Worm (Caenorhabditis elegans) whole organism, dauer: ENCODE results near the gene C03A7.2.

Experiments
- unc-62 ChIP-seq: sonication (generic microtip); optimal IDR thresholded peaks from 2 replicates; lab custom pipeline; 2017; ENCODE audit warnings: missing biosample characterization, missing genetic modification reagents, missing genetic modification characterization

C03A7.2 gene

DNA sequence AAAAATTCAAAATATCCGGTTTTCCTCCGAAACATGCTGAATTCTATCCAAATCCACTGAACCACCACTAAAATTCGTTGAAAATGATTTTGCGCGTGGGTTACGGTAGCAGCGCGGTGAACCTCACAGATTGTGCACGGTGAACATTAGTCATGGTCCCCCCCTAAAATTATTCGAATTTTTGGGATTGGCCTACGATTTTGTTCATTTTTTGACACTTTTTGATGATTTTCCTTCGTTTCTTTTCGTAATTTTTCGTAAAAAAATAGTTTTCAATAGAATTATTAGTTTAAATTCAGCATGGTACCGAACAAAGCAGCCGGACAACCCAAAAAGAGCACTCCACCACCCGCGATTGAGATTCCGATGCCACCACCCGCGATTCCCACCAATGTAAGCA, at the start of gene C03A7.2:
Gene C03A7.2 (plus strand): TSS at position 301 of the 400 bp plus-strand sequence.
- no peak for TF ChIP-seq unc-62 (GFP tag; lab: Kevin White, UChicago)

DNA sequence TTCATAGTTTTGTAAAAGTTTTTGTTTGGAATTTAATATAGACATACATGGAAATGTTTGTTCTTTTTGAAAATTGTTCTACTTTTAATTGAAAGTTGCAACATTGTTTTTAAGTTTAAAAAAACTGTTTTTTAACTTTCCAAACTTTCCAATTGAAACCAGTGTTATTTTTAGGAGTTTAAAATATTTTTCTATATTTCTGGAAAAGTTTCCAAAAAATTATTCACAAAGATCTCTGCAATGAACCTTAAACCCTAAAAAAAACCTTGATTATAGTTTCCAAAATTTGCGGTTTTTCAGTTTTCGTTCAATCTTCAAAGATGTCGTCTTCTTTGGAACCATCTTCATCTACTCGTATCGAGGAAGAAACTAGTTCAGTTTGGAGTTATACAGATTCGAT, 49.3 kb upstream of the C03A7.2 start, which contains the start of gene F14F9.4:
Gene F14F9.4 (plus strand): TSS at position 301 of the 400 bp plus-strand sequence.
- TF ChIP-seq unc-62 (GFP tag; lab: Kevin White, UChicago) = no peak

DNA sequence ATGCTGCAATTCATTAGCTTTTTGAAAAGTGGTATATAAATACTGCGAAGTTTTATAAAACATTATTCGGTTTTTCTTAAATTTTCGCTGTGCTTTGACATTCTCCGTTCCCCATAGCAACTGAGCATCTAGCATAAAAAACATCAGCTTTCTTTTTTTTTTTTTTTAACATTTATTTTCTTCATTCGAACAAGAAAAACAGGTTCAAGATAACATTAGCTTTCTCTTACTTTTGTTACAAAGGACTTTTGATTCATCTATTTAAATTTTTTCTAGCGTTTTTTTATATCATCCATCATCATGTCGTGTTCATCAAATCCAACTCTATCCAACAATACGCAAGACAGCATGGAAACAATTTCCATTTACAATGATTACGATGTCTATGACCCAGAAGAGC, 43.8 kb upstream of the C03A7.2 start, which contains the start of gene F14F9.3:
Gene F14F9.3 (plus strand): TSS at position 301 of the 400 bp plus-strand sequence.
- no peak for TF ChIP-seq unc-62 (GFP tag; lab: Kevin White, UChicago)

DNA sequence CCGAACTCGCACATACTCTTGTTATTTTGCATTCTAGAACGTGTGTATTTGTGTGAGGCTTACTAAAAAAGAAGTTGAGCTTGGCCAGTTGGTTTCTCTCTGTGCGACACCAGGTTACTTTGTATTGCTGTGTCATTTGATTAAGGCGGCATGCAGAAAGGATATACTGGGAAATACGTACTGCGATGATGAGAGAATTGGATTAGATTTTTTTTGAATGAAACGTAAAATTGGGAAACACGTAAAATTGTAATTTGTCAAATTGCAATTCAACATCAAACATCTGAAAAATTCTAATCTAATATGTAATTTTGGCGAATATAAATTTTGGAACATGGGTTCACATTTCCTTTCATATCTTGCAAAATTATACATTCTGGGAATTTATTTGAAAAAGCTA, 37.9 kb upstream of the C03A7.2 start, which contains the start of gene srh-129:
Gene srh-129 (minus strand): TSS at position 101 of the 400 bp plus-strand sequence.
- no peak for TF ChIP-seq unc-62 (GFP tag; lab: Kevin White, UChicago)

DNA sequence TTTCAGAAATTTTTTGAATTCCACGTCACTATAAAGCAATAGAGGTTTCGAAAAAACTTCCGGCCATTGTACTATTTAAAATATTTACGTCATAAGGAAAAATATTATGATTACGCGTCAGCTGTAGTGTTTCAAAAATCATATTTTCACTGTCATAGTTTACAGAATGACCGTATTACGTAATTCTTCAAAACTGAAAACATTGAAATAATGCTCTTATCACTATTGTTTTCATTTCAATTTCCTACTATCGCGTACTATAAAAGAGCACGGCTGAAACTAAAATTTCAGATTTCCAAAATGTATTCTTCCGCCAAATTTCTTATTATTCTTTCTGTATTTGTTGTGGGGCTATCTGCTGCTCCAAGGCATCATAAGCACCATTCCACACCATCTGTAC, 37.2 kb upstream of the C03A7.2 start, which contains the start of gene F14F9.2:
Gene F14F9.2 (plus strand): TSS at position 301 of the 400 bp plus-strand sequence.
- no peak for TF ChIP-seq unc-62 (GFP tag; lab: Kevin White, UChicago)

DNA sequence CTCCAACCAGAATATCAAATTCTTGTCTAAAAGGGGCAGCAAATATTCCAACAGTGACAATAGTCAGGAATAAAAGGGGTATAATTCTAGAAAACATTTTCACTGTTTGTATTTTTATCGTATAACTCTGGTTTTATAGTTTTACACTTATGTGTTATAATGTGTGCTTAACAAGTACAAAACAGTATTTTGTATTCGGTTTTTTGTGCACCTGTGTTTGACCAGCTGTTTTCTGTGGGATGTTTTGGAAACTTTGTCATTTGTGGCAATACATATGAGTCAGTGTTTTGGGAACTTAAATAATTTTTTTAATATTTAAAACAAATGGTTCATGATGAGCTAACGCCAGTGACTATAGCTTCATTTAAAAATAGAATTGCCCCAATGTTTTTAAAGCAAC, 35.3 kb upstream of the C03A7.2 start, which contains the start of gene F14F9.6:
Gene F14F9.6 (minus strand): TSS at position 101 of the 400 bp plus-strand sequence.
- no peak for TF ChIP-seq unc-62 (GFP tag; lab: Kevin White, UChicago)

DNA sequence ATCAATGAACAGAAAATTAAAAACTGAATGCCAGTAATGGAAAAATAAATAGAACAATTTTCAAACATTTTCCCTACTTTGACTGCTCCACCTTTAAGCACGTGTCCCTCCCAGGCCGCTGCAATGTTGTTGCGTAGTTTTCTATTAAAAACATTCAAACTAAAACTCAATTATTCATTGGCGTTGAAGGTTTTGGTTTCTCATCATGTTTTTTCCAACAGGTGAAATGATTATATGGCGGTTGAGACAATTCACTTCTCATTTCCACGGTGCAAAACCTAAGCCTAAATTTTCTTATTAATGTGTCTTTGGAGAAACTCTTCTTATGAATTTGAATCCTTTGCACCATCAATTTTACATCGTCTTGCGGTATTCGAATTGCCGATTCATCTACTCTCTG, 30.8 kb upstream of the C03A7.2 start, which contains the start of gene srh-130:
Gene srh-130 (plus strand): TSS at position 301 of the 400 bp plus-strand sequence.
- no peak for TF ChIP-seq unc-62 (GFP tag; lab: Kevin White, UChicago)

DNA sequence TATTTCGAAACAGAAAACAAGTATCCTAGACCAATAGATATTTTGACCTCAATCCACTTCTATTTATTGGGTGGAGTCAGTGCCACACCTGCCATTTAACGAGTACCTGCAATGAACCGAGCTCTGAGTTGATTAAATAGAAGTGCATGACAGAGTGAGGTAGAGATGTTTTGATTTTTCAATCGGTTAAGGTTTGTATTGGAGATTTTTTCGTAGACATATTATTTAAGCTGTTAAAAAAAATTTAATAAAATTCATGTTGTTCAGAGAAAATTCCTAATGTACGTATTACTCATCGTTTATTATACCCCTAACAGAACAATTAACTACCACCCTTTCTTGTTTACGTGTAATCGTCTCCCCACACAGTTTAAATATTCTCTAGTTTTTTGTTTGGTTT, 26.2 kb upstream of the C03A7.2 start, which contains the start of gene srx-38:
Gene srx-38 (minus strand): TSS at position 101 of the 400 bp plus-strand sequence.
- TF ChIP-seq unc-62 (GFP tag; lab: Kevin White, UChicago) = no peak

DNA sequence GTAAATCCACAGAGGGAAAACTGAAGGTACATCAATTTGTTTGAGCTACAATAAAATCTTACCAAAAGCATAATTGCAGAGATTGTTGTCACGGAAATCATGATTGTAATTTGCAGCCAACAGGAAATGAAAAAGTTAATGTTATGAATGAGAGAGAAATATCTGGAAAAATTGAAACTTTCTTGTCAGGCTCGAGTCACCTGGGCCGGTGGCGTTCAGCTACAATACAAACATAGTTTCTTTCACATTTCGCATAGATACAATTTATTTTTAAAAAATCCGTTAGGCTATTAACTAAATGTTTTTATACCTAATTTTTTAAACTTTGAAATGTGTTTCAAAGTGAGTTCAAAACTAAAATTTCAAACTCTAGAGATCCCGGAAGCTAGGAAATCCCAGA, 24.1 kb upstream of the C03A7.2 start, which contains the start of gene srx-39:
Gene srx-39 (minus strand): TSS at position 101 of the 400 bp plus-strand sequence.
- TF ChIP-seq unc-62 (GFP tag; lab: Kevin White, UChicago) = no peak

DNA sequence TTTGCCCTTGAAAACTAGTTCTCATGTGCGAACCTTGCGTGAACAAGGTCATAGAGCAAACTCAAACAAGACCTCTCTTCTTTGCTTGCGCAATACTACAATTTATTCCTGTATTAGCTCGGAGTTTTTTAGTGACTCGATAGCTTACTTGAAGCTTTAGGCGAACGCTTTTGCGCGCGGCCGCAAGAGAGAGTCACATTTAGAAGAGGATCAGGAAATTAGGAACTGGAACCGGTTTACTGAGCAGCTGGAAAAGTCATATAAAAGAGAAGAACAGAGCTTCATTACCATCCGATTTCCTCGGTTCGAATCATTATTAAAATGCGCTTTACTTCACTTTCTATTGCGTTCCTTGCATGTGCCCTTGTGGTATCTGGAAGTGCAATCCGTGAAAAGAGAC, 23.4 kb upstream of the C03A7.2 start, which contains the start of gene abu-15:
Gene abu-15 (plus strand): TSS at position 301 of the 400 bp plus-strand sequence.
- TF ChIP-seq unc-62 (GFP tag; lab: Kevin White, UChicago) = no peak

DNA sequence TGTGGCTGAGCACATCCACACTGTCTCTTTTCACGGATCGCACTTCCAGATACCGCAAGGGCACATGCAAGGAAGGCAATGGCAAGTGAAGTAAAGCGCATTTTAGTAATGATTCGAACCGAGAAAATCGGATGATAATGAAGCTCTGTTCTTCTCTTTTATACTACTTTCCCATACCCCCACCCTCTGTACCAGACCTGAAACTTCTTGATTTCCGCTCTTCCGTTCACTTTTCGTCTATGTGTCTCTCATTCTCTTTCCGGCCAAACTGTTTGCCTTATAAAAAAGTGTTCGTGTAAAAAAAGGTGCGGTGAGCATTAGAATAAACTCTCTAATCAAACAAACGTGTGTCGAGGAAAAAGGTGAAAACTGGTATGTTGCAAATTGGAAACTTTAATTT, 19.9 kb upstream of the C03A7.2 start, which contains the start of gene abu-6:
Gene abu-6 (minus strand): TSS at position 101 of the 400 bp plus-strand sequence.
- TF ChIP-seq unc-62 (GFP tag; lab: Kevin White, UChicago) = no peak

DNA sequence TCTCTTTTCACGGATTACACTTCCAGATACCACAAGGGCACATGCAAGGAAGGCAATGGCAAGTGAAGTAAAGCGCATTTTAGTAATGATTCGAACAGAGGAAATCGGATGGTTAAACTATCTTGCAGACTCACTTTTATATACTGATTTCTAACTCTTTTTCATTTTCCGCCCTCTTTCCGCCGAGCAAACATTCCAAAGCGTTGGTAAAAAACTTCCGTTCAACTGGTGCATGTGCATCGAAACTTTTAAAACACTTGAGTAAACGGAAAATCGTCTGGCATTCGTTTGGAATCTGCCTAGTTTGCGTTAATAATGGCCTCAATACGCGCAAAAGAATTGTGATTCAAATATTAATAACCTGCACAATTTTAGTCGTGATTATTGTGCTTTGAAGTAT, 17.0 kb upstream of the C03A7.2 start, which contains the start of gene abu-7:
Gene abu-7 (minus strand): TSS at position 101 of the 400 bp plus-strand sequence.
- no peak for TF ChIP-seq unc-62 (GFP tag; lab: Kevin White, UChicago)

DNA sequence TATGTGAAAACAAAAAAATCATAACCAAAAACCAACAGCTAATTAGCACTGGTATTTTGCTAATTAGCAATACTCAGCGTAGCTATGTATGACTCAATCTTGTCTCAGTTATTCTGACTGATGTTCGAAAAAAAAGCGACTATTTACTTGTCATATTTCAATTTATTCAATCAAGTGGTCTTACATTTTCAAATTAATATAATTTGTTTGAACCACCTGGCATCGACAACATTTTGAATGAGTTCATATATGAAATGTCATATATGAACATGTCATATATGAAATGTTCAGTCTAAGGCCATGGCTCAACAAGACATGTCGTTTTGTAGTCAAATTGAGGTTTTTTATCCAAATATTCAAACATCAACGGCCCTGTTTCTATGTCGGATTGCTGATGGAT, 16.3 kb upstream of the C03A7.2 start, which contains the start of gene srw-140:
Gene srw-140 (plus strand): TSS at position 301 of the 400 bp plus-strand sequence.
- no peak for TF ChIP-seq unc-62 (GFP tag; lab: Kevin White, UChicago)

DNA sequence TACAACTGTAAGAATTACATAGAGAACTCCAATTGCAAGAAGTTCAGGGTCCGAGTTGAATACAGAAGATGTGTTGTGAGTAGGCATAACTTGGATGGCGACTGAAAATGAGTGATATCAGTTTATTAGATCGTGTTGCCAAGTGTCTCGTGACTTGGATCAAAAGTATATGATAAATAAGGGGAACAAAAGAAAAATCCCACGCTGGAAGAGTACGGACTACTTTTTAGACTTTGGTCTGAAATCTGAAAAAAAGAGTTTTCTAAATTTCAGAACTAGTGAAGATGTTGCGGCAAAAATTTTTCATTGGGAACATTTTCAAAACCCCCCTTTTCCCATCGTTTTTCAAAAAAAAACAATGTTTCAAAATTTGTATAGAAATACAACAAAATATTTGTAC, 12.1 kb upstream of the C03A7.2 start, which contains the start of gene srt-64:
Gene srt-64 (minus strand): TSS at position 101 of the 400 bp plus-strand sequence.
- no peak for TF ChIP-seq unc-62 (GFP tag; lab: Kevin White, UChicago)

DNA sequence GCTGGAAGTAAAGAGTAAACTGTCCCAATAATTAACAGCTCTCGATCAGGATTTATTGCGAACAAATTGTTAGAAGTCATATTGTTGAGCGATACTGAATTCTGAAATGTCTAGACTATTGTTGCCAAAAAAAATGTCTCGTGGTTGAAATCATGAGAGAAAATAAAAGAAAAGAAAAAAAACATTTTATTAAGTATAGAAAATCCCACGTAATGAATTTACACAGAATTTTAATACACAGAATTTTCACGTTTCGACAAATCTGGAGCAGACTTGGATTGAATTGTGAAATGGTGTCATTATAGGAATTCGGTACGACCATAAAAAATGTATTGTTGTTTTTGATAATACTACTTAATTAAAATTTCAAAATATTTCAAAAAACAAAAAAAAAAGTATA, 8.9 kb upstream of the C03A7.2 start, which contains the start of gene srt-65:
Gene srt-65 (minus strand): TSS at position 101 of the 400 bp plus-strand sequence.
- no peak for TF ChIP-seq unc-62 (GFP tag; lab: Kevin White, UChicago)

DNA sequence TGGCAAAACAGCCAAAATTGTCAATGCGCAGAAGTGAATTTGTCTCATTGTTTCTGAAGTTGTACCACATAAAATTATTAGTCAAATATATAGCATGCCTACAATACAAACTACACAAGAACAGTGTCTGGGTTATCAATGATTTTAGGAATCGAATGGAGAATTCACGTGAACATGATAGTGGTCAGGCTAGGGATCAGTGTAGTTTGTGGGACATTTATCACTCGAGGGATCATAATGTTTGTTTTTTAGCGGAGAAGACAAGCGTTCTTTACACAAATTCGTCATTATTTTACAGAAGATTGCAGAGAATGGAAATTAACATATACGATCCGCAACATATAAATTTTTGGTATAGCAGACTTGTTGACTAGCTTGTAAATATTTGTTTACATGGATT, 4.5 kb upstream of the C03A7.2 start, which contains the start of gene ugt-51:
Gene ugt-51 (minus strand): TSS at position 101 of the 400 bp plus-strand sequence.
- no peak for TF ChIP-seq unc-62 (GFP tag; lab: Kevin White, UChicago)
